Fruit fly (Drosophila melanogaster) whole organism, prepupa: Measurements from ENCODE around the gene Polr1D.

Experiments used
- Blimp-1 ChIP-seq: fragments of 200-800 bp; sonication (Bioruptor generic); optimal IDR thresholded peaks from 3 replicates; lab custom pipeline; 2017; ENCODE audit warnings: missing biosample characterization, missing genetic modification characterization, mild to moderate bottlenecking, moderate library complexity, missing genetic modification reagents
- CG10631 ChIP-seq: fragments of 200-800 bp; sonication (Bioruptor generic); optimal IDR thresholded peaks from 2 replicates; lab custom pipeline; 2016; ENCODE audit warnings: missing biosample characterization, missing genetic modification characterization
- CG11294 ChIP-seq: fragments of 200-800 bp; sonication (Bioruptor generic); IDR thresholded peaks from 2 replicates; pipeline ENCODE4 v1.3.6; 2022; ENCODE audit warnings: missing biosample characterization, missing genetic modification characterization
- CG11762 ChIP-seq: fragments of 200-800 bp; sonication (Bioruptor generic); optimal IDR thresholded peaks from 3 replicates; lab custom pipeline; 2016; ENCODE audit warnings: missing biosample characterization, missing genetic modification characterization; ENCODE audit not compliant: insufficient read depth
- CG11902 ChIP-seq: fragments of 200-800 bp; sonication (Bioruptor generic); optimal IDR thresholded peaks from 3 replicates; lab custom pipeline; 2016; ENCODE audit warnings: missing biosample characterization, missing genetic modification characterization
- CG1621 ChIP-seq: fragments of 200-800 bp; sonication (Bioruptor generic); optimal IDR thresholded peaks from 3 replicates; lab custom pipeline; 2018; ENCODE audit warnings: missing biosample characterization, mild to moderate bottlenecking, missing genetic modification characterization
- CG16779 ChIP-seq: fragments of 200-800 bp; sonication (Bioruptor generic); optimal IDR thresholded peaks from 3 replicates; lab custom pipeline; 2017; ENCODE audit warnings: missing biosample characterization, mild to moderate bottlenecking, missing genetic modification characterization
- CG3032 ChIP-seq: fragments of 200-800 bp; optimal IDR thresholded peaks from 2 replicates; lab custom pipeline; 2019; ENCODE audit warnings: missing biosample characterization, mild to moderate bottlenecking, missing genetic modification characterization, moderate library complexity
- CG31627 ChIP-seq: fragments of 200-800 bp; sonication (Bioruptor generic); optimal IDR thresholded peaks from 3 replicates; lab custom pipeline; 2016; ENCODE audit warnings: missing biosample characterization, missing genetic modification characterization
- CG32006 ChIP-seq: fragments of 200-800 bp; sonication (Bioruptor generic); optimal IDR thresholded peaks from 3 replicates; lab custom pipeline; 2017; ENCODE audit warnings: missing biosample characterization, mild to moderate bottlenecking, missing genetic modification characterization
- CG34406 ChIP-seq: fragments of 200-800 bp; sonication (Bioruptor generic); optimal IDR thresholded peaks from 3 replicates; lab custom pipeline; 2016; ENCODE audit warnings: missing biosample characterization, missing genetic modification characterization
- CG3919 ChIP-seq: fragments of 200-800 bp; sonication (Bioruptor generic); optimal IDR thresholded peaks from 3 replicates; lab custom pipeline; 2016; ENCODE audit warnings: missing biosample characterization, missing genetic modification characterization
- CG4318 ChIP-seq: fragments of 200-800 bp; sonication (Bioruptor generic); optimal IDR thresholded peaks from 3 replicates; lab custom pipeline; 2017; ENCODE audit warnings: missing biosample characterization, mild to moderate bottlenecking, missing genetic modification characterization
- CG6163 ChIP-seq: fragments of 200-800 bp; sonication (Bioruptor generic); IDR thresholded peaks from 3 replicates; pipeline ENCODE4 v1.3.6; 2022; ENCODE audit warnings: missing biosample characterization, missing genetic modification characterization
- CG6276 ChIP-seq: fragments of 200-800 bp; sonication (Bioruptor generic); optimal IDR thresholded peaks from 2 replicates; lab custom pipeline; 2017; ENCODE audit warnings: missing biosample characterization, mild to moderate bottlenecking, missing genetic modification characterization
- CG6792 ChIP-seq: fragments of 200-800 bp; sonication (Bioruptor generic); optimal IDR thresholded peaks from 3 replicates; lab custom pipeline; 2016; ENCODE audit warnings: missing biosample characterization, missing genetic modification characterization
- CG6808 ChIP-seq: fragments of 200-800 bp; sonication (Bioruptor generic); optimal IDR thresholded peaks from 3 replicates; lab custom pipeline; 2017; ENCODE audit warnings: missing biosample characterization, missing genetic modification characterization, mild to moderate bottlenecking, moderate library complexity, missing genetic modification reagents
- CG6854 ChIP-seq: fragments of 200-800 bp; sonication (Bioruptor generic); optimal IDR thresholded peaks from 2 replicates; lab custom pipeline; 2017; ENCODE audit warnings: missing biosample characterization, mild to moderate bottlenecking, missing genetic modification characterization
- CG8319 ChIP-seq: fragments of 200-800 bp; sonication (Bioruptor generic); optimal IDR thresholded peaks from 3 replicates; lab custom pipeline; 2016; ENCODE audit warnings: missing biosample characterization, missing genetic modification characterization
- Eip78C ChIP-seq: fragments of 200-800 bp; sonication (Bioruptor generic); peaks from one replicate; lab custom pipeline; 2016; ENCODE audit warnings: missing biosample characterization, missing genetic modification characterization
- Eip93F ChIP-seq: fragments of 200-800 bp; sonication (Bioruptor generic); optimal IDR thresholded peaks from 2 replicates; lab custom pipeline; 2016; ENCODE audit warnings: missing biosample characterization, mild to moderate bottlenecking, missing genetic modification characterization
- Ets96B ChIP-seq: fragments of 200-800 bp; optimal IDR thresholded peaks from 2 replicates; lab custom pipeline; 2019; ENCODE audit warnings: missing biosample characterization, mild to moderate bottlenecking, missing genetic modification characterization, moderate library complexity
- Gug ChIP-seq: fragments of 200-800 bp; sonication (Bioruptor generic); IDR thresholded peaks from 2 replicates; pipeline ENCODE4 v1.3.6; 2022; ENCODE audit warnings: missing biosample characterization, missing genetic modification characterization
- Hr38 ChIP-seq: sonication (Bioruptor generic); optimal IDR thresholded peaks from 2 replicates; lab custom pipeline; 2016; ENCODE audit warnings: missing biosample characterization, missing genetic modification characterization
- Hr4 ChIP-seq: fragments of 200-800 bp; sonication (Bioruptor generic); optimal IDR thresholded peaks from 3 replicates; lab custom pipeline; 2016; ENCODE audit warnings: missing biosample characterization, missing genetic modification characterization
- Met ChIP-seq: fragments of 200-800 bp; sonication (Bioruptor generic); optimal IDR thresholded peaks from 3 replicates; lab custom pipeline; 2016; ENCODE audit warnings: missing biosample characterization, missing genetic modification characterization
- OdsH ChIP-seq: fragments of 200-800 bp; sonication (Bioruptor generic); optimal IDR thresholded peaks from 3 replicates; lab custom pipeline; 2016; ENCODE audit warnings: missing biosample characterization, missing genetic modification characterization
- Sox14 ChIP-seq: fragments of 200-800 bp; sonication (Bioruptor generic); optimal IDR thresholded peaks from 3 replicates; lab custom pipeline; 2016; ENCODE audit warnings: missing biosample characterization, missing genetic modification characterization
- Sox15 ChIP-seq: fragments of 200-800 bp; sonication (Bioruptor generic); optimal IDR thresholded peaks from 3 replicates; lab custom pipeline; 2016; ENCODE audit warnings: missing biosample characterization, missing genetic modification characterization
- achi ChIP-seq: fragments of 200-800 bp; sonication (Bioruptor generic); optimal IDR thresholded peaks from 3 replicates; lab custom pipeline; 2016; ENCODE audit warnings: missing biosample characterization, missing genetic modification characterization
- acj6 ChIP-seq: fragments of 200-800 bp; sonication (Bioruptor generic); optimal IDR thresholded peaks from 3 replicates; lab custom pipeline; 2016; ENCODE audit warnings: missing biosample characterization, missing genetic modification characterization
- dac ChIP-seq: fragments of 200-800 bp; sonication (Bioruptor generic); optimal IDR thresholded peaks from 2 replicates; lab custom pipeline; 2017; ENCODE audit warnings: missing biosample characterization, mild to moderate bottlenecking, missing genetic modification characterization
- eg ChIP-seq: fragments of 200-800 bp; sonication (Bioruptor generic); IDR thresholded peaks from 3 replicates; pipeline ENCODE4 v1.3.6; 2022; ENCODE audit warnings: missing biosample characterization, missing genetic modification characterization
- esn ChIP-seq: fragments of 200-800 bp; sonication (Bioruptor generic); optimal IDR thresholded peaks from 2 replicates; lab custom pipeline; 2016; ENCODE audit warnings: missing biosample characterization, mild to moderate bottlenecking, missing genetic modification characterization, moderate library complexity
- fkh ChIP-seq: fragments of 200-800 bp; sonication (Bioruptor generic); optimal IDR thresholded peaks from 3 replicates; lab custom pipeline; 2017; ENCODE audit warnings: missing biosample characterization, mild to moderate bottlenecking, missing genetic modification characterization, moderate library complexity
- lz ChIP-seq: fragments of 200-800 bp; sonication (Bioruptor generic); optimal IDR thresholded peaks from 3 replicates; lab custom pipeline; 2016; ENCODE audit warnings: missing biosample characterization, missing genetic modification characterization
- net ChIP-seq: fragments of 200-800 bp; sonication (Bioruptor generic); optimal IDR thresholded peaks from 3 replicates; lab custom pipeline; 2016; ENCODE audit warnings: missing biosample characterization, missing genetic modification characterization
- pdm3 ChIP-seq: fragments of 200-800 bp; sonication (Bioruptor generic); optimal IDR thresholded peaks from 3 replicates; lab custom pipeline; 2016; ENCODE audit warnings: missing biosample characterization, missing genetic modification characterization
- salr ChIP-seq, 2 experiments: fragments of 200-800 bp; sonication (Bioruptor generic); optimal IDR thresholded peaks; 3 replicates each; lab custom pipeline; 2016 to 2018; ENCODE audit warnings: missing biosample characterization in 2 of 2, missing genetic modification characterization in 2 of 2, mild to moderate bottlenecking in 1 of 2
- spab ChIP-seq: fragments of 200-800 bp; sonication (Bioruptor generic); optimal IDR thresholded peaks from 2 replicates; lab custom pipeline; 2017; ENCODE audit warnings: missing biosample characterization, mild to moderate bottlenecking, missing genetic modification characterization, missing genetic modification reagents
- ss ChIP-seq, 2 experiments: fragments of 200-800 bp; sonication (Bioruptor generic); optimal IDR thresholded peaks; 2 replicates in 1 of 2; 3 replicates in 1 of 2; lab custom pipeline; 2017 to 2018; ENCODE audit warnings: mild to moderate bottlenecking in 2 of 2, missing biosample characterization in 2 of 2, missing genetic modification characterization in 2 of 2, moderate library complexity in 1 of 2
- svp ChIP-seq: fragments of 200-800 bp; sonication (Bioruptor generic); peaks from one replicate; lab custom pipeline; 2016; ENCODE audit warnings: missing biosample characterization, missing genetic modification characterization
- topi ChIP-seq: fragments of 200-800 bp; sonication (Bioruptor generic); optimal IDR thresholded peaks from 3 replicates; lab custom pipeline; 2016; ENCODE audit warnings: missing biosample characterization, missing genetic modification characterization
- vri ChIP-seq: fragments of 200-800 bp; sonication (Bioruptor generic); optimal IDR thresholded peaks from 3 replicates; lab custom pipeline; 2016; ENCODE audit warnings: missing biosample characterization, mild to moderate bottlenecking, missing genetic modification characterization

The Polr1D gene

DNA sequence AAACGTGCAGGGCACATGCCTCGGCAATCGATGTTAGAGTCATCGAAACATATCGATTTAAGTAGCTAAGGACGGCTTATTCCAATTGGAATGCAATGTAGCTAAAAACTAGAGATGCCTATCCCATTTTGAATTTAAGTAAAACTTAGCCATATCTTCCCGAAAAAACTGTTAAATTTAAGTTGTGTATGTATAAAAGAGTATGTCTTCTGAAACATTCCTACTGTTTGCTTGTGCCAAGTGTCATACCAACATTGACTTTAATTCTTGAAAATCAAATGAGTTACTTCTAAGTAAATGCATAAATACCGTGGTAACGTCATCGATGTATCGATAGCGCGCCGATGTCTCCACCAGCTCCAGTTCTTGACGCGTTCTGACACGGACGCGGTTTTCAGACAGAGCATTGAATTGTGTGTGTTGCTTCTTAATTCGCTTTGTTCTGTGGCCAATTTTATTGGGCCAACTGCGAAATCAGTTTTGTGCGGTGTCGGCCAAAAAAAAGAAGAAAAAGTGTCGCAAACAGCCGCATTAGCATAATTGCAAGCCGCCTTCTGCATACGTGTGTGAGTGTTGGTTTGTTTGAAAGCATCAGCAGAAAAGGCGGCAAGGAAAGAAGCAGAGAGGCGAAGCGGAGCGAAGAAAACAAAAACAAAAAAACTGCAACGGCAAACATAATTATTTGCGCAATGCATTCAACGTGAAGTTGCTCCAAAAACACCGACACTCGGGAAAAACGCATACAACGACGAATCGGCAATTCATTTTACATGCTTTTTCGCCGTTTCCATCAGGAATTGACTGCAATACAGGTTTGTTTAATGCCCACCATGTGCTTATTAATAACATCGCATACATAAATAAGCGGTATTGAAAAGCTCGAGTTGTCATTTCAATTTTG is 1.3 kb downstream of the Polr1D start, which contains the start of gene brat (continued):
- no peak for TF ChIP-seq CG11294
- TF ChIP-seq CG11762 = no peak
- peak; percentile 54 for TF ChIP-seq OdsH
- peak; percentile 38 for TF ChIP-seq achi (GFP tag; lab: Kevin White, UChicago)
- peak; percentile 39 for TF ChIP-seq CG3919 (GFP tag; lab: Kevin White, UChicago)
- peak; percentile 64 for TF ChIP-seq Sox14 (GFP tag; lab: Kevin White, UChicago)
- peak; percentile 54 for TF ChIP-seq CG10631 (GFP tag; lab: Kevin White, UChicago)
- no peak for TF ChIP-seq Blimp-1 (GFP tag; lab: Kevin White, UChicago)
- peak; percentile 28 for TF ChIP-seq CG8319 (GFP tag; lab: Kevin White, UChicago)
- TF ChIP-seq Sox15 = no peak
- peak; percentile 85 for TF ChIP-seq fkh (GFP tag; lab: Kevin White, UChicago)
- no peak for TF ChIP-seq Eip93F (GFP tag; lab: Kevin White, UChicago)
- peak; percentile 74 for TF ChIP-seq lz (GFP tag; lab: Kevin White, UChicago)
- no peak for TF ChIP-seq CG1621 (tag; lab: Kevin White, UChicago)
- TF ChIP-seq CG6792 (GFP tag; lab: Kevin White, UChicago) = no peak
- TF ChIP-seq CG4318 (GFP tag; lab: Kevin White, UChicago) = no peak
- TF ChIP-seq CG6854 (GFP tag; lab: Kevin White, UChicago) = no peak
- 0 out of 3 replicates have a peak, but pooled peaks have one; percentile 8 for TF ChIP-seq CG6163 (GFP tag; lab: Robert Waterston, UW)
- TF ChIP-seq net = no peak
- TF ChIP-seq spab (GFP tag; lab: Kevin White, UChicago) = no peak
- TF ChIP-seq svp = no peak
- TF ChIP-seq CG34406 (GFP tag; lab: Kevin White, UChicago) = peak; percentile 18
- TF ChIP-seq CG31627 (GFP tag; lab: Kevin White, UChicago) = peak; percentile 62
- TF ChIP-seq Hr38 (GFP tag; lab: Kevin White, UChicago) = no peak
- TF ChIP-seq salr (GFP tag; optimal IDR thresholded peaks at IDR 0.05; lab: Kevin White, UChicago) = no peak
- peak; percentile 54 for TF ChIP-seq pdm3
- peak; percentile 57 for TF ChIP-seq Hr4 (GFP tag; lab: Kevin White, UChicago)

DNA sequence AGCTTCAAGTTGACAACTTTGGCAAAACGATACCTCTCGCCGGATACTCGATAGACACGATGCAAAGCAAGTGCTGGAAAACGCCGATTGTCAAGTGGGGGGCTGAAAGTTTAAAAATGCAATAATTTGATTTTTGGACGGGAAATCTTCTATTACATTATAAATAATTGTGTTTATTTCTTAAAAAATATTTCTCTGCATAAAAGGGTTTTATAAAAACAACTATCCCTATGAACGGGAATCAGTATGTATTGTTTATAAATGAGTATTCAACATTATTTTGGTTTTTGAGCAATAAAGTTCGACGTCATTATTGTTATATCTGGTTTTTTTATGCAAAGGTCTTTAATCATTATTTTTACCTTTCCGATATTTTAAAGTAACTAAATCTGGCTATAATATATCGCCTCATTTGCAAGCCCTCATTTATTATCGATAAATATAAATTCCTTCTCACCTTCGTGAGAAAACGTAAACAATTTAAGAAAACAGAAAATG is 3.1 kb downstream of the Polr1D start, which contains the start of the genes AsnRS and DCTN6-p27:
Gene AsnRS (minus strand): TSS at position 50 of the 498 bp plus-strand sequence.
Gene DCTN6-p27 (plus strand): TSS at position 419 of the 498 bp plus-strand sequence.
- TF ChIP-seq Gug (no peak), CG1621 (tag; lab: Kevin White, UChicago) (peak; percentile 49), CG16779 (tag; lab: Kevin White, UChicago) (no peak), CG4318 (GFP tag; lab: Kevin White, UChicago) (no peak), CG34406 (GFP tag; lab: Kevin White, UChicago) (peak; percentile 58), Sox15 (peak; percentile 53), Ets96B (peak; percentile 25), CG3032 (tag; lab: Kevin White, UChicago) (peak; percentile 43), dac (GFP tag; lab: Kevin White, UChicago) (peak; percentile 31), Hr38 (GFP tag; lab: Kevin White, UChicago) (no peak), pdm3 (peak; percentile 3), CG11762 (no peak), Eip78C (GFP tag; lab: Kevin White, UChicago) (peak; percentile 71), Eip93F (GFP tag; lab: Kevin White, UChicago) (peak; percentile 27), achi (GFP tag; lab: Kevin White, UChicago) (peak; percentile 65), CG6808 (GFP tag; lab: Kevin White, UChicago) (no peak), Met (no peak), svp (no peak), esn (GFP tag; lab: Kevin White, UChicago) (peak; percentile 80), vri (no peak), CG32006 (GFP tag; lab: Kevin White, UChicago) (peak; percentile 46), ss (GFP tag; optimal IDR thresholded peaks at IDR 0.05; lab: Kevin White, UChicago) (no peak), CG6854 (GFP tag; lab: Kevin White, UChicago) (peak; percentile 36), Hr4 (GFP tag; lab: Kevin White, UChicago) (no peak), CG11902 (GFP tag; lab: Kevin White, UChicago) (peak; percentile 54), topi (GFP tag; lab: Kevin White, UChicago) (peak; percentile 33), spab (GFP tag; lab: Kevin White, UChicago) (no peak), CG3919 (GFP tag; lab: Kevin White, UChicago) (no peak), CG6163 (GFP tag; lab: Robert Waterston, UW) (peak; percentile 61; the same call in 2 of the 3 replicates), eg (GFP tag; lab: Robert Waterston, UW) (peak; percentile 65; the same call in 2 of the 3 replicates), Sox14 (GFP tag; lab: Kevin White, UChicago) (peak; percentile 18), acj6 (peak; percentile 74), CG6276 (GFP tag; lab: Kevin White, UChicago) (no peak), CG31627 (GFP tag; lab: Kevin White, UChicago) (peak; percentile 65), fkh (GFP tag; lab: Kevin White, UChicago) (peak; percentile 60), CG10631 (GFP tag; lab: Kevin White, UChicago) (peak; percentile 67), lz (GFP tag; lab: Kevin White, UChicago) (peak; percentile 76)
